Worm (Caenorhabditis elegans): ENCODE data around the gene acs-12.

acs-12 gene

DNA sequence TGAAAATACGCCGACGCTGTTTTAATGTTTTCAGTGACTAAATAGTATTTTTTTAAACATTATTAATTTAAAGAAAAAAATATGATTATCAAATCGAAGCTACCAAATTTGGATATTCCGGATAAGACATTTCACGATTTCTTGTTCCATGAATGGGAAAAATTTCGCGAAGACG is at the start of gene acs-12:
acs-12 (plus strand) TSS at position 76 of the 175 bp plus-strand sequence.
- no peak for TF ChIP-seq unc-62 (GFP tag; optimal IDR thresholded peaks at IDR 0.05)

ce11 chrV:20861080-20861479 is 42.9 kb upstream of the acs-12 start, which contains the start of gene try-4:
Gene try-4, minus strand, starts transcription at chrV:20861153.
- TF ChIP-seq unc-62 (GFP tag; optimal IDR thresholded peaks at IDR 0.05) = no peak

DNA sequence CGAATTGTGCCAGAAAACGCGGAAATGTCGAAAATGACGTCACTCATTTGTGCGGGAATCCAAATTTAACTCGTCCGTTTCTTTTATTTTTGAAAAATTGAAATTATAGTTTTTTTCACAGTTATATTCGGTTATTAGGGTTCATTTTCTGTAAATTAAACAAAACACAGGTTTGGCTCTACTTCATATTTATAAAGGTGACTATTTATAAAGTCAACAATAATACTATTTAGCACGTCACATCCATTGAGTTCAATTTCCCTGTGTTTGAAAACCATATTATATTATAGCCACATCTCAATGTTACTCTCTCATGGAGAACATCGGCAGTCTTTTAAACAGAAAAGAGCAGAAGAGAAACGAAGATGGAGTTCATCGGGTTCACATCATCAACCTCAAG is 41.3 kb upstream of the acs-12 start, which contains the start of gene twk-35:
twk-35 (plus strand) TSS at position 301 of the 400 bp plus-strand sequence.
- no peak for TF ChIP-seq unc-62 (GFP tag; optimal IDR thresholded peaks at IDR 0.05)

ce11 chrV:20866406-20866805 is 37.6 kb upstream of the acs-12 start:
- TF ChIP-seq unc-62 (GFP tag; optimal IDR thresholded peaks at IDR 0.05) = no peak

DNA sequence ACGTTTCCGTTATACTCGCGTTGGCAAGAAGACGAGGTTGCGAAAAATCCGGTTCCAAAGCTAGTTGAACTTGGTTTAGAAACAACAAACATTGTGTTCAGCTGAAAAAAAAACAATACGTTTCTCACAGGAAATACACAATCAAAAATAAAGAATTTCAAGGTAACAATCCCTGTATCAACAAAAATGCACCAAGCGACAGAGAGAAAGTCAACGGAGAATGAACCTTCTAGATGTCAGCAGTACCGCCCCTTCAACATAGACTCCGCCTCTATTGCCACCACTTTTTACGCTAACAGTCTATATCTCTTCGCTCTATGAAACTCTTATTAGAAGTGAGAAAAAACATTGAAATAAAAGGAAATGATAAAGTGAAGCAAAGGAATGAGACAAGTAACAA is 35.6 kb upstream of the acs-12 start, which contains the start of gene F31D4.8:
F31D4.8 (minus strand) TSS at position 101 of the 400 bp plus-strand sequence.
- no peak for TF ChIP-seq unc-62 (GFP tag; optimal IDR thresholded peaks at IDR 0.05)

ce11 chrV:20870633-20871032 is 33.3 kb upstream of the acs-12 start:
- no peak for TF ChIP-seq unc-62 (GFP tag; optimal IDR thresholded peaks at IDR 0.05)

- TF ChIP-seq unc-62 (GFP tag; optimal IDR thresholded peaks at IDR 0.05) = no peak
Measured at ce11 chrV:20871194-20871593, 32.8 kb upstream of the acs-12 start.

DNA sequence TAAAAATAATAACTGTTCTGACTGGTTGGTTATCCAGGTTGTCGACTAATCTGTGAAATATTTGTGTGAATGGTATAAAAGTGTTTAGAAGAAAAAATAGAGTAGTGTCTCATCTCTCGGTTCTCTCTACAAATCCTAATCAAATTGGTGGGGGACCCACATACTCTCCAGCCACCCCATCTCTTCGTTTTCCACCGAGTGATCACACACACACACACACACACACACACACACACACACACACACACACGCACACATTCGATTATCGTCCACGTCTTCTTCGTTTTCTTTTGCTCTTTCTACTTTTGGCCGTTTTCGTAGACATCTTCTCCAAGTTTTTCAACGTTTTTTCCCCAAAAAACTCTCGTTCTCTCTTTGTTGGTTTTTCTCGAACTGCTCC is 30.8 kb upstream of the acs-12 start:
- no peak for TF ChIP-seq unc-62 (GFP tag; optimal IDR thresholded peaks at IDR 0.05)

ce11 chrV:20875324-20875723 is 28.6 kb upstream of the acs-12 start:
- TF ChIP-seq unc-62 (GFP tag; optimal IDR thresholded peaks at IDR 0.05) = no peak

DNA sequence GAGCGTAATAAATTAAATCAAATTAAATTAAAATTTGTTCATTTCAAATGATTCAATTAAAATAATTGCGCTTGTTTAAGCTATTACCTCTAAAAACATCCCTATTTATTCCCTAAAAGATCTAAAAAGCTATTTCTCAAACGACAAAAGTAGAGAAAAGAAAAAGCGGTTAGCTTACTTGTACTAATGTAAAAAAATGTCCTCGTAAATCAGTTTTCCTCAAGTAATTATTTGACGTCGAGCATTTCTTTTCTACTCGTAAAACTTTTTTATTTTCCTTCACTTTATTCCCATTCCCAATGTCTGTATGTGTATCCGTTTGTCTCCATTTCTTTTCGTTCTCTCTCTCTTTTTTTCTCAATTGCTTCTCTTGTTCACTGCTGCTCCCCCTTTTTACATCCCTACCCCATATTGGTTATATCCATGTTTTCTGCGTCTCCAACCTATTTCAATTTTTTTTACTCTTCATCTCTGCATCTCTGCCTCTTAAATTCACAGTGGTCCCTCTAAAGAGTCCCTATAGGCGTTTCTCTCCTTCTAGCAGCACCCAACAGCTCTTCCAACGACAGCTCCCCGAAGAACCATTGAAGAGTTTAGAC is 24.8 kb upstream of the acs-12 start, which contains the start of gene unc-80:
unc-80 (plus strand) TSS at position 533 of the 599 bp plus-strand sequence.
- TF ChIP-seq unc-62 (GFP tag; optimal IDR thresholded peaks at IDR 0.05) = no peak

DNA sequence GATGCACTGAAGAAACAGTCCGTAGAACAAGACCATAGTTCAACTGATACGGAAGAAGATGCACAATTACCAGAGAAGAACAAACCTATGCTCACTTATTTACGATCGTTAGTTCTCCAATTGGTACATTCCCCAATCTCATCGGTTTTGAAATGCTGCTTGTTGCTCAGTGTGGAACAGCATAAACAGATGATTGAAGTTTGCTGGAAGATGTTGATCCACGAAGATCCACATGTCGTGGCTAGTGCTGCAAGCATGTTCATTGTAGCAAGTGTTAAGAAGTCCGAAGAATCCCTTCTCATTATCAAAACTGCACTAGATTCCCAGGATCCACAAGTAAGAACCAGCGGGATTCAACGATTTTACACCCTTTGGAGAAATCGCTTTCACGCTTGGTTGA is 12.1 kb upstream of the acs-12 start:
- no peak for TF ChIP-seq unc-62 (GFP tag; optimal IDR thresholded peaks at IDR 0.05)

DNA sequence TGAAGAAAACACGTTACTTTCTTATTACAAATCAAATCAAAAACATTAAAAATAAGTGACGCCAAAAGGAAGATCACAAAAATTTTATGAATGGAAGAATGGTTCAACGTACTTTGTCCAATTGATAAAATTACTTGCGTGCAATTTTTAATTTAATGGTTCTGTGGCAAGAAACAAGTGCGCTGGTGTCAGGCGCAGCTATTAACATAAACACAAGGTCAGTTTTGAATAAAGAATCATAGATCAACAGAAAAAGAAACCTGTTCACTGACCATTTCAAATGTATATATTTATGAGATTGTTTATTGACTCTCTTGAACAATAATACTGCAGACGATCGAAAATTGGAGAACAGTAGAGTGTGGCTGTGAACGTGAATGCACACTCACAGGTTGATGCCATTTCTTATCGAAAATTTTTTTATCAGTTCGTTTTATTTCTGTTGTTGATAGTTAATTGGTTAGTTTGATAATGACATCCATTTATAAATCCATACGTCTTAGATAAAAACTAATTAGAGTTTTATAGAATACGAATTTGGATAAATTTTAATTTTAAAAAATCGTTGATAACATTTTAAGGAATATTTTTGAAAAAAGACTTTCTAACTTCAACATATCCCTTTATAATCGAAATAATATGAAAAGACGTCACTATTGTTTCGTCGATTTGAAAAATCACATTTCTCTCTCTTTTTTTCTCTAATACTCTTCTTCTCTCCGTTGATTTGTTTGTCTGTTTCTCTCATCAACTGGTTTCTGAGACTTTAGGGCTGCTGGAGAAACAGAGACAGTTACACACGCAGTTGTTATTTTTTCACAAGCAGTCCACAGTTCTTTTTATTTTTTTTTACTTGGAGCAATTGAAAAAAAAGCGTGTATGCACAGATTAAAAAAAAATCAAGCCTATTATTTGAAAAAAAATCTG is 539 bp upstream of the acs-12 start, which contains the start of gene amx-3:
amx-3 (minus strand) TSS at position 548 of the 927 bp plus-strand sequence.
- no peak for TF ChIP-seq unc-62 (GFP tag; optimal IDR thresholded peaks at IDR 0.05)

DNA sequence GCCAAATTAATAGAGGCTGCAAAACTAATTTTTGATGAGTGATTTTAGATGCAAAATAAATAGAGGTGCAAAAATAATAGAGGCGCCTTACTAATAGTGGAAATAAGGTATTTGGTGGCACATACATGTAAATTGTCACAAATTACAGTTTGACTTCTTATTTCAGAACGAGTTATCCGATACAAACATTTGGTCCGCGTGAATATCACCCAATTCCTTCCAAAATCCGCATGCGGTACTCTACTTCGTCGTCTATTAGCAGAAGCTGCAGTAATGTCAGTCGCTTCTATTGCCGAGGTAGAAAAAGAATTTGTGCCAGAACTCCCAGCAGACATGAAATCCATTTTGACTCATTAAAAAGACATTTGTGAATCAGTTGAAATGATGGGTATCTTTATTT is 3.0 kb downstream of the acs-12 start:
- TF ChIP-seq unc-62 (GFP tag; optimal IDR thresholded peaks at IDR 0.05) = no peak

DNA sequence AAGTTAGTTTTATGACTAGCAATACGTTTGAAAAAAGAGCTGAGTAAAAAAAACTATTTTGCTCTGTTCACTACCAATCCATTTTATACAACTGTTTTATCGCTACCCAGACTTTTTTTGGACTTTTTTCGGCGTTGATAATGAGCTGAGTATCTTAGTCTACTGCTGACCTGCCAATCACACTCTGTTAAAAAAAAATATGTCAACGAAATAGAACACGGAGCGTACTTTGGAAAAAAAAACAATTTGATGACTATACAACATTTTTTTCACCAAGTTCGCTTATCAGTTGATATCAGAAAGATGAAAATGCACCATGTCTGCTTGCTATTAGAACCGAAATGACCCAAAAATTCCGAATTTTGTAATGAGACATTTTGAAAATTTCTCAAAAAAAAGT is 5.8 kb downstream of the acs-12 start:
- TF ChIP-seq unc-62 (GFP tag; optimal IDR thresholded peaks at IDR 0.05) = no peak

- TF ChIP-seq unc-62 (GFP tag; optimal IDR thresholded peaks at IDR 0.05) = no peak
Measured at ce11 chrV:20910167-20910566, 6.2 kb downstream of the acs-12 start, which contains the start of gene ttll-9. Gene ttll-9, plus strand, starts transcription at chrV:20910467.

ce11 chrV:20915186-20915585 is 11.2 kb downstream of the acs-12 start, which contains the start of gene pbo-5:
Gene pbo-5, plus strand, starts transcription at chrV:20915486.
- TF ChIP-seq unc-62 (GFP tag; optimal IDR thresholded peaks at IDR 0.05) = no peak

- TF ChIP-seq unc-62 (GFP tag; optimal IDR thresholded peaks at IDR 0.05) = no peak
Measured at ce11 chrV:20920390-20920789, 16.4 kb downstream of the acs-12 start.
